Fruit fly (Drosophila melanogaster) whole organism, pupa: Measurements from ENCODE around the gene CG46307.
A peak's percentile ranks its signal among the peaks of the same experiment; 100 is the strongest.

Experiments used
- CG10348 ChIP-seq: fragments of 200-800 bp; sonication (Bioruptor generic); IDR thresholded peaks from 2 replicates; pipeline ENCODE4 v1.3.6; 2022; ENCODE audit warnings: missing biosample characterization, missing genetic modification characterization
- CG12605 ChIP-seq: fragments of 200-800 bp; sonication (Bioruptor generic); IDR thresholded peaks from 2 replicates; pipeline ENCODE4 v1.3.6; 2022; ENCODE audit warnings: missing biosample characterization, missing genetic modification characterization
- CG13204 ChIP-seq: fragments of 200-800 bp; sonication (Bioruptor generic); optimal IDR thresholded peaks from 2 replicates; lab custom pipeline; 2018; ENCODE audit warnings: missing biosample characterization, mild to moderate bottlenecking, missing genetic modification characterization, moderate library complexity
- CG14655 ChIP-seq: fragments of 200-800 bp; sonication (Bioruptor generic); optimal IDR thresholded peaks from 3 replicates; lab custom pipeline; 2017; ENCODE audit warnings: mild to moderate bottlenecking, missing biosample characterization, missing genetic modification reagents, missing genetic modification characterization
- CG15710 ChIP-seq: fragments of 200-800 bp; sonication (Bioruptor generic); optimal IDR thresholded peaks from 2 replicates; lab custom pipeline; 2018; ENCODE audit warnings: missing biosample characterization, mild to moderate bottlenecking, missing genetic modification characterization, moderate library complexity
- CG17806 ChIP-seq: fragments of 200-800 bp; sonication (Bioruptor generic); optimal IDR thresholded peaks from 2 replicates; lab custom pipeline; 2018; ENCODE audit warnings: missing biosample characterization, mild to moderate bottlenecking, missing genetic modification characterization, moderate library complexity
- CG32121 ChIP-seq: fragments of 200-800 bp; sonication (Bioruptor generic); IDR thresholded peaks from 2 replicates; pipeline ENCODE4 v1.3.6; 2022; ENCODE audit warnings: missing biosample characterization, missing genetic modification characterization
- CG34367 ChIP-seq: fragments of 200-800 bp; sonication (Bioruptor generic); optimal IDR thresholded peaks from 2 replicates; lab custom pipeline; 2018; ENCODE audit warnings: missing biosample characterization, mild to moderate bottlenecking, missing genetic modification characterization
- CG4496 ChIP-seq: fragments of 200-800 bp; sonication (Bioruptor generic); IDR thresholded peaks from 3 replicates; pipeline ENCODE4 v1.3.6; 2022; ENCODE audit warnings: missing biosample characterization, missing genetic modification characterization
- CG8159 ChIP-seq: fragments of 200-800 bp; sonication (Bioruptor generic); optimal IDR thresholded peaks from 3 replicates; lab custom pipeline; 2018; ENCODE audit warnings: missing biosample characterization, mild to moderate bottlenecking, missing genetic modification characterization, moderate library complexity
- CG8301 ChIP-seq: fragments of 200-800 bp; sonication (Bioruptor generic); optimal IDR thresholded peaks from 2 replicates; lab custom pipeline; 2018; ENCODE audit warnings: missing biosample characterization, mild to moderate bottlenecking, missing genetic modification characterization
- CG9948 ChIP-seq: fragments of 200-800 bp; sonication (Bioruptor generic); optimal IDR thresholded peaks from 2 replicates; lab custom pipeline; 2018; ENCODE audit warnings: missing biosample characterization, mild to moderate bottlenecking, missing genetic modification characterization, moderate library complexity
- D1 ChIP-seq: fragments of 200-800 bp; sonication (Bioruptor generic); optimal IDR thresholded peaks from 2 replicates; lab custom pipeline; 2018; ENCODE audit warnings: missing biosample characterization, mild to moderate bottlenecking, missing genetic modification characterization, moderate library complexity
- EcR ChIP-seq: fragments of 200-800 bp; sonication (Bioruptor generic); optimal IDR thresholded peaks from 3 replicates; lab custom pipeline; 2019; ENCODE audit warnings: missing biosample characterization, missing genetic modification characterization, mild to moderate bottlenecking, moderate library complexity, missing genetic modification reagents
- Ets98B ChIP-seq: fragments of 200-800 bp; sonication (Bioruptor generic); IDR thresholded peaks from 2 replicates; pipeline ENCODE4 v1.3.6; 2022; ENCODE audit warnings: missing biosample characterization, missing genetic modification characterization
- Pif1A ChIP-seq: fragments of 200-800 bp; sonication (Bioruptor generic); optimal IDR thresholded peaks from 3 replicates; lab custom pipeline; 2016; ENCODE audit warnings: missing biosample characterization, missing genetic modification characterization
- Pif1B ChIP-seq: fragments of 200-800 bp; sonication (Bioruptor generic); optimal IDR thresholded peaks from 3 replicates; lab custom pipeline; 2016; ENCODE audit warnings: missing biosample characterization, missing genetic modification characterization
- Snoo ChIP-seq: fragments of 200-800 bp; sonication (Bioruptor generic); optimal IDR thresholded peaks from 3 replicates; lab custom pipeline; 2017; ENCODE audit warnings: missing biosample characterization, mild to moderate bottlenecking, missing genetic modification characterization, inconsistent platforms
- fd96Ca ChIP-seq: fragments of 200-800 bp; sonication (Bioruptor generic); IDR thresholded peaks from 3 replicates; pipeline ENCODE4 v1.3.6; 2022; ENCODE audit warnings: missing biosample characterization, missing genetic modification characterization
- gl ChIP-seq: fragments of 200-800 bp; sonication (Bioruptor generic); optimal IDR thresholded peaks from 2 replicates; lab custom pipeline; 2018; ENCODE audit warnings: missing biosample characterization, mild to moderate bottlenecking, missing genetic modification characterization
- rn ChIP-seq: fragments of 200-800 bp; sonication (Bioruptor generic); IDR thresholded peaks from 2 replicates; pipeline ENCODE4 v1.3.6; 2022; ENCODE audit warnings: missing biosample characterization, missing genetic modification characterization

CG46307 gene

dm6 chr2L:21135764-21136163 is 31.4 kb downstream of the CG46307 start:
- TF ChIP-seq Ets98B (no peak), EcR (no peak), CG8301 (tag; lab: Kevin White, UChicago) (no peak), Pif1A (GFP tag; lab: Kevin White, UChicago) (no peak), CG14655 (GFP tag; lab: Kevin White, UChicago) (no peak), gl (tag; lab: Kevin White, UChicago) (no peak), CG15710 (tag; lab: Kevin White, UChicago) (no peak), D1 (tag; lab: Kevin White, UChicago) (no peak), fd96Ca (GFP tag; lab: Robert Waterston, UW) (no peak), CG17806 (tag; lab: Kevin White, UChicago) (no peak), CG9948 (no peak)

- TF ChIP-seq CG34367, result no peak
- TF ChIP-seq CG8159 (tag; lab: Kevin White, UChicago), result no peak
- TF ChIP-seq Pif1B (GFP tag; lab: Kevin White, UChicago), result no peak
- no peak for TF ChIP-seq CG12605 (GFP tag; lab: Robert Waterston, UW)
- TF ChIP-seq, all 21 proteins: peak for 0
These were observed 37.5 kb downstream of the CG46307 start, which contains the start of gene Dap160 for dm6 chr2L:21141714-21142500. Gene Dap160 (minus strand): TSS chr2L:21142347.

- TF ChIP-seq Snoo (tag; lab: Kevin White, UChicago), result no peak
- TF ChIP-seq CG13204 (GFP tag; lab: Kevin White, UChicago), result no peak
- no peak for TF ChIP-seq gl (tag; lab: Kevin White, UChicago)
- no peak for TF ChIP-seq CG8159 (tag; lab: Kevin White, UChicago)
These were observed 38.1 kb downstream of the CG46307 start for dm6 chr2L:21142501-21142849.

dm6 chr2L:21142972-21143385 is 38.6 kb downstream of the CG46307 start, which contains the start of gene pths:
Gene pths (plus strand): TSS chr2L:21143229.
- no peak for TF ChIP-seq CG12605 (GFP tag; lab: Robert Waterston, UW)
- TF ChIP-seq Pif1B (GFP tag; lab: Kevin White, UChicago), result no peak
- TF ChIP-seq CG15710 (tag; lab: Kevin White, UChicago), result no peak
- TF ChIP-seq CG17806 (tag; lab: Kevin White, UChicago), result peak; percentile 5
- TF ChIP-seq rn (GFP tag; lab: Robert Waterston, UW), result no peak; the same call in 1 of the 2 replicates
- TF ChIP-seq Pif1A (GFP tag; lab: Kevin White, UChicago), result no peak
- TF ChIP-seq Ets98B, result no peak
- TF ChIP-seq D1 (tag; lab: Kevin White, UChicago), result no peak
- no peak for TF ChIP-seq gl (tag; lab: Kevin White, UChicago)
- no peak for TF ChIP-seq CG8159 (tag; lab: Kevin White, UChicago)
- no peak for TF ChIP-seq EcR
- no peak for TF ChIP-seq CG10348
- no peak for TF ChIP-seq CG9948
- no peak for TF ChIP-seq Snoo (tag; lab: Kevin White, UChicago)
- no peak for TF ChIP-seq CG13204 (GFP tag; lab: Kevin White, UChicago)
- no peak for TF ChIP-seq CG4496
- no peak for TF ChIP-seq fd96Ca (GFP tag; lab: Robert Waterston, UW)
- peak; percentile 6 for TF ChIP-seq CG34367
- no peak for TF ChIP-seq CG8301 (tag; lab: Kevin White, UChicago)
- TF ChIP-seq CG14655 (GFP tag; lab: Kevin White, UChicago), result no peak
- 0 out of 2 replicates have a peak, but pooled peaks have one; percentile 38 for TF ChIP-seq CG32121 (GFP tag; lab: Robert Waterston, UW)

- no peak for TF ChIP-seq CG12605 (GFP tag; lab: Robert Waterston, UW)
- TF ChIP-seq EcR, result no peak
- no peak for TF ChIP-seq CG14655 (GFP tag; lab: Kevin White, UChicago)
- no peak for TF ChIP-seq CG13204 (GFP tag; lab: Kevin White, UChicago)
- TF ChIP-seq CG4496, result no peak
- TF ChIP-seq D1 (tag; lab: Kevin White, UChicago), result no peak
- no peak for TF ChIP-seq fd96Ca (GFP tag; lab: Robert Waterston, UW)
- TF ChIP-seq Pif1A (GFP tag; lab: Kevin White, UChicago), result no peak
- no peak for TF ChIP-seq CG17806 (tag; lab: Kevin White, UChicago)
- no peak for TF ChIP-seq CG8159 (tag; lab: Kevin White, UChicago)
- TF ChIP-seq CG34367, result no peak
- TF ChIP-seq Ets98B, result no peak
- no peak for TF ChIP-seq rn (GFP tag; lab: Robert Waterston, UW)
- no peak for TF ChIP-seq Snoo (tag; lab: Kevin White, UChicago)
- no peak for TF ChIP-seq CG8301 (tag; lab: Kevin White, UChicago)
- no peak for TF ChIP-seq gl (tag; lab: Kevin White, UChicago)
- no peak for TF ChIP-seq CG15710 (tag; lab: Kevin White, UChicago)
- TF ChIP-seq CG10348, result no peak
- no peak for TF ChIP-seq CG32121 (GFP tag; lab: Robert Waterston, UW)
These were observed 43.9 kb downstream of the CG46307 start, which contains the start of gene del for dm6 chr2L:21148242-21148641. Gene del (minus strand): TSS chr2L:21148546.

dm6 chr2L:21149053-21149452 is 44.7 kb downstream of the CG46307 start:
- TF ChIP-seq CG4496, result 0 out of 3 replicates have a peak, but pooled peaks have one; percentile 17
- TF ChIP-seq Snoo (tag; lab: Kevin White, UChicago), result peak; percentile 32
- TF ChIP-seq gl (tag; lab: Kevin White, UChicago), result no peak
- no peak for TF ChIP-seq CG9948
- TF ChIP-seq Ets98B, result no peak; the same call in 1 of the 2 replicates
- TF ChIP-seq CG12605 (GFP tag; lab: Robert Waterston, UW), result peak; percentile 55
- TF ChIP-seq CG17806 (tag; lab: Kevin White, UChicago), result peak; percentile 49
- TF ChIP-seq CG32121 (GFP tag; lab: Robert Waterston, UW), result no peak
- TF ChIP-seq Pif1A (GFP tag; lab: Kevin White, UChicago), result no peak
- TF ChIP-seq D1 (tag; lab: Kevin White, UChicago), result no peak
- no peak for TF ChIP-seq EcR
- peak; percentile 31 for TF ChIP-seq CG15710 (tag; lab: Kevin White, UChicago)
- peak; percentile 8 for TF ChIP-seq CG34367
- no peak for TF ChIP-seq fd96Ca (GFP tag; lab: Robert Waterston, UW)
- TF ChIP-seq CG8301 (tag; lab: Kevin White, UChicago), result no peak
- no peak for TF ChIP-seq CG8159 (tag; lab: Kevin White, UChicago)
- TF ChIP-seq CG10348, result no peak
- TF ChIP-seq, all 21 proteins: peak for 6
